Fruit fly (Drosophila melanogaster) whole organism, embryonic: ENCODE measurements around the gene lin-28.

Source experiments
- Ada2b ChIP-seq: fragments of 200-800 bp; sonication (Bioruptor generic); IDR thresholded peaks from 2 replicates; pipeline ENCODE4 v1.3.6; 2022; ENCODE audit warnings: missing biosample characterization, missing genetic modification characterization
- CG10274 ChIP-seq: fragments of 200-800 bp; sonication (Bioruptor generic); optimal IDR thresholded peaks from 3 replicates; lab custom pipeline; 2017; ENCODE audit warnings: missing biosample characterization, mild to moderate bottlenecking, missing genetic modification characterization
- CG10431 ChIP-seq: fragments of 200-800 bp; sonication (Bioruptor generic); optimal IDR thresholded peaks from 3 replicates; lab custom pipeline; 2018; ENCODE audit warnings: missing biosample characterization, mild to moderate bottlenecking, missing genetic modification characterization
- CG13775 ChIP-seq: fragments of 200-800 bp; sonication (Bioruptor generic); optimal IDR thresholded peaks from 3 replicates; lab custom pipeline; 2017; ENCODE audit warnings: missing biosample characterization, mild to moderate bottlenecking, missing genetic modification characterization
- CG14860 ChIP-seq: fragments of 200-800 bp; sonication (Bioruptor generic); IDR thresholded peaks from 3 replicates; pipeline ENCODE4 v1.3.6; 2022; ENCODE audit warnings: missing biosample characterization, missing genetic modification characterization; ENCODE audit not compliant: partially characterized antibody
- CG15269 ChIP-seq: fragments of 200-800 bp; sonication (Bioruptor generic); optimal IDR thresholded peaks from 2 replicates; lab custom pipeline; 2018; ENCODE audit warnings: missing biosample characterization, mild to moderate bottlenecking, missing genetic modification characterization, moderate library complexity
- CG17328 ChIP-seq: fragments of 200-800 bp; sonication (Bioruptor generic); IDR thresholded peaks from 2 replicates; pipeline ENCODE4 v1.3.6; 2022; ENCODE audit warnings: missing biosample characterization, missing genetic modification characterization
- CG18011 ChIP-seq: fragments of 200-800 bp; sonication (Bioruptor generic); optimal IDR thresholded peaks from 2 replicates; lab custom pipeline; 2017; ENCODE audit warnings: missing biosample characterization, missing genetic modification characterization, mild to moderate bottlenecking, moderate library complexity, missing genotype
- CG18599 ChIP-seq: fragments of 200-800 bp; sonication (Bioruptor generic); optimal IDR thresholded peaks from 3 replicates; lab custom pipeline; 2017; ENCODE audit warnings: missing biosample characterization, missing genetic modification characterization, mild to moderate bottlenecking, moderate library complexity, missing genetic modification reagents
- CG9609 ChIP-seq: fragments of 200-800 bp; sonication (Bioruptor generic); optimal IDR thresholded peaks from 3 replicates; lab custom pipeline; 2016; ENCODE audit warnings: missing biosample characterization, missing genetic modification characterization
- Deaf1 ChIP-seq: fragments of 200-800 bp; optimal IDR thresholded peaks from 3 replicates; lab custom pipeline; 2019; ENCODE audit warnings: missing biosample characterization, mild to moderate bottlenecking, missing genetic modification characterization, moderate library complexity
- Doc3 ChIP-seq: fragments of 200-800 bp; sonication (Bioruptor generic); IDR thresholded peaks from 3 replicates; pipeline ENCODE4 v1.3.6; 2022; ENCODE audit warnings: missing biosample characterization, missing genetic modification characterization; ENCODE audit not compliant: partially characterized antibody
- Drgx ChIP-seq: fragments of 200-800 bp; sonication (Bioruptor generic); IDR thresholded peaks from 2 replicates; pipeline ENCODE4 v1.3.6; 2022; ENCODE audit warnings: missing biosample characterization, missing genetic modification characterization
- Ets65A ChIP-seq: fragments of 200-800 bp; sonication (Bioruptor generic); peaks from one replicate; lab custom pipeline; 2016; ENCODE audit warnings: missing biosample characterization, missing genetic modification characterization
- Gsc ChIP-seq: fragments of 200-800 bp; sonication (Bioruptor generic); IDR thresholded peaks from 2 replicates; pipeline ENCODE4 v1.3.6; 2022; ENCODE audit warnings: missing biosample characterization, missing genetic modification characterization
- H15 ChIP-seq: fragments of 200-800 bp; sonication (Bioruptor generic); IDR thresholded peaks from 3 replicates; pipeline ENCODE4 v1.3.6; 2022; ENCODE audit warnings: missing biosample characterization, missing genetic modification characterization
- HLH4C ChIP-seq: fragments of 200-800 bp; sonication (Bioruptor generic); IDR thresholded peaks from 3 replicates; pipeline ENCODE4 v1.3.6; 2022; ENCODE audit warnings: missing biosample characterization, missing genetic modification characterization; ENCODE audit not compliant: partially characterized antibody
- Hand ChIP-seq: fragments of 200-800 bp; sonication (Bioruptor generic); optimal IDR thresholded peaks from 2 replicates; lab custom pipeline; 2017; ENCODE audit warnings: mild to moderate bottlenecking, missing biosample characterization, missing genetic modification reagents, missing genetic modification characterization
- Hmx ChIP-seq: fragments of 200-800 bp; sonication (Bioruptor generic); optimal IDR thresholded peaks from 2 replicates; lab custom pipeline; 2016; ENCODE audit warnings: missing biosample characterization, missing genetic modification characterization
- Max ChIP-seq: fragments of 200-800 bp; sonication (Bioruptor generic); optimal IDR thresholded peaks from 2 replicates; lab custom pipeline; 2016; ENCODE audit warnings: missing biosample characterization, mild to moderate bottlenecking, missing genetic modification characterization
- Mrtf ChIP-seq: fragments of 200-800 bp; sonication (Bioruptor generic); IDR thresholded peaks from 3 replicates; pipeline ENCODE4 v1.3.6; 2022; ENCODE audit warnings: missing biosample characterization, missing genetic modification characterization
- NFAT ChIP-seq: fragments of 200-800 bp; sonication (Bioruptor generic); IDR thresholded peaks from 2 replicates; pipeline ENCODE4 v1.3.6; 2022; ENCODE audit warnings: missing biosample characterization, missing genetic modification characterization
- Rx ChIP-seq: fragments of 200-800 bp; sonication (Bioruptor generic); IDR thresholded peaks from 2 replicates; pipeline ENCODE4 v1.3.6; 2022; ENCODE audit warnings: missing biosample characterization, missing genetic modification characterization
- Sox102F ChIP-seq: fragments of 200-800 bp; sonication (Bioruptor generic); optimal IDR thresholded peaks from 2 replicates; lab custom pipeline; 2018; ENCODE audit warnings: missing biosample characterization, mild to moderate bottlenecking, missing genetic modification characterization, moderate library complexity
- ara ChIP-seq: fragments of 200-800 bp; sonication (Bioruptor generic); IDR thresholded peaks from 2 replicates; pipeline ENCODE4 v1.3.6; 2022; ENCODE audit warnings: missing biosample characterization, missing genetic modification characterization
- ci ChIP-seq: fragments of 200-800 bp; sonication (Bioruptor generic); IDR thresholded peaks from 3 replicates; pipeline ENCODE4 v1.3.6; 2022; ENCODE audit warnings: missing biosample characterization, missing genetic modification characterization
- crc ChIP-seq: fragments of 200-800 bp; sonication (Bioruptor generic); optimal IDR thresholded peaks from 2 replicates; lab custom pipeline; 2016; ENCODE audit warnings: missing biosample characterization, missing genetic modification characterization
- grau ChIP-seq: fragments of 200-800 bp; optimal IDR thresholded peaks from 3 replicates; lab custom pipeline; 2019; ENCODE audit warnings: missing biosample characterization, mild to moderate bottlenecking, missing genetic modification characterization, moderate library complexity
- ham ChIP-seq: fragments of 200-800 bp; sonication (Bioruptor generic); IDR thresholded peaks from 2 replicates; pipeline ENCODE4 v1.3.6; 2022; ENCODE audit warnings: missing biosample characterization, missing genetic modification characterization
- lab ChIP-seq: fragments of 200-800 bp; sonication (Bioruptor generic); optimal IDR thresholded peaks from 3 replicates; lab custom pipeline; 2017; ENCODE audit warnings: missing biosample characterization, missing genetic modification characterization, mild to moderate bottlenecking, moderate library complexity, missing genetic modification reagents
- pfk ChIP-seq: fragments of 200-800 bp; sonication (Bioruptor generic); optimal IDR thresholded peaks from 2 replicates; lab custom pipeline; 2018; ENCODE audit warnings: missing biosample characterization, mild to moderate bottlenecking, missing genetic modification characterization, moderate library complexity
- scrt ChIP-seq: fragments of 200-800 bp; sonication (Bioruptor generic); optimal IDR thresholded peaks from 2 replicates; lab custom pipeline; 2018; ENCODE audit warnings: missing biosample characterization, mild to moderate bottlenecking, missing genetic modification characterization, moderate library complexity
- sr ChIP-seq: fragments of 200-800 bp; sonication (Bioruptor generic); IDR thresholded peaks from 3 replicates; pipeline ENCODE4 v1.3.6; 2022; ENCODE audit warnings: missing biosample characterization, missing genetic modification characterization

Gene lin-28

dm6 chr3L:5635237-5636025, 19.1 kb upstream of the lin-28 start:
- no peak for TF ChIP-seq Ada2b
- peak; percentile 5 for TF ChIP-seq Deaf1
- TF ChIP-seq CG10274 (GFP tag; lab: Kevin White, UChicago) = no peak
- no peak for TF ChIP-seq ci (GFP tag; lab: Robert Waterston, UW)
- no peak for TF ChIP-seq CG15269 (tag; lab: Kevin White, UChicago)
- TF ChIP-seq Rx (GFP tag; lab: Robert Waterston, UW) = no peak
- no peak for TF ChIP-seq CG9609 (GFP tag; lab: Kevin White, UChicago)
- TF ChIP-seq sr (GFP tag; lab: Robert Waterston, UW) = no peak
- no peak for TF ChIP-seq CG10431 (GFP tag; lab: Kevin White, UChicago)
- peak; percentile 26; the same call in 1 of the 2 replicates for TF ChIP-seq Drgx (GFP tag; lab: Robert Waterston, UW)
- TF ChIP-seq CG17328 = no peak
- no peak for TF ChIP-seq Ets65A
- TF ChIP-seq Sox102F (GFP tag; lab: Kevin White, UChicago) = no peak
- no peak for TF ChIP-seq Doc3 (GFP tag; lab: Robert Waterston, UW)

- TF ChIP-seq Gsc (GFP tag; lab: Robert Waterston, UW) (no peak), Drgx (GFP tag; lab: Robert Waterston, UW) (0 out of 2 replicates have a peak, but pooled peaks have one; percentile 30), crc (GFP tag; lab: Kevin White, UChicago) (no peak), CG18599 (GFP tag; lab: Kevin White, UChicago) (peak; percentile 21), scrt (no peak), Hand (GFP tag; lab: Kevin White, UChicago) (no peak), CG14860 (GFP tag; lab: Robert Waterston, UW) (no peak), grau (tag; lab: Kevin White, UChicago) (no peak), ham (GFP tag; lab: Robert Waterston, UW) (no peak), HLH4C (GFP tag; lab: Robert Waterston, UW) (no peak), lab (GFP tag; lab: Kevin White, UChicago) (no peak), pfk (GFP tag; lab: Kevin White, UChicago) (no peak)
Measured at dm6 chr3L:5637477-5637876, 17.0 kb upstream of the lin-28 start.

DNA sequence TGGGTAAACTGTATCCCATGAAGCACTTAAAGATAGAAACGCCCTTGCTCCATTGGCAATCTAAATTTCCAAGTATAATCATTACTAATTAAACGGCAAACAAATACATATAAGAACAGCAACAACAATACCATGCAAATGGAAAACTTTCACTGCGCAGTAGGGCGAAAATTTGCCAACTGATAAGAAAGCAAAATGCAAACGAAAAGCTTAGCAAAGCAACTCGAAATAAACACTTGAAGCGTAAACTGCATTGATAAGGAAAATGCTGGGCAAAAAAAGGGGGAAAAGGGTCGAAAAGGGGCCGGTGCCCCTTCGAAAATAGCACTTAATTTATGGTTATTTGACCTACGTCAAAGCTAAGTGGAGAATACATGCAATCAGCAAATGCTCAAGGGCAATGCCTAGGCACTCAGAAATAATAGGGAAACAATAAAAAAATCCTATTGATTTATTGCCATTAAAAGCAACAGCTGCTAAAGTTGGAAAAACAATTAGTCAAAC, 15.9 kb upstream of the lin-28 start:
- TF ChIP-seq NFAT (no peak), Max (GFP tag; lab: Kevin White, UChicago) (no peak), ara (GFP tag; lab: Robert Waterston, UW) (no peak), Mrtf (GFP tag; lab: Robert Waterston, UW) (no peak), CG13775 (no peak), CG9609 (GFP tag; lab: Kevin White, UChicago) (no peak), Hmx (GFP tag; lab: Kevin White, UChicago) (no peak)

DNA sequence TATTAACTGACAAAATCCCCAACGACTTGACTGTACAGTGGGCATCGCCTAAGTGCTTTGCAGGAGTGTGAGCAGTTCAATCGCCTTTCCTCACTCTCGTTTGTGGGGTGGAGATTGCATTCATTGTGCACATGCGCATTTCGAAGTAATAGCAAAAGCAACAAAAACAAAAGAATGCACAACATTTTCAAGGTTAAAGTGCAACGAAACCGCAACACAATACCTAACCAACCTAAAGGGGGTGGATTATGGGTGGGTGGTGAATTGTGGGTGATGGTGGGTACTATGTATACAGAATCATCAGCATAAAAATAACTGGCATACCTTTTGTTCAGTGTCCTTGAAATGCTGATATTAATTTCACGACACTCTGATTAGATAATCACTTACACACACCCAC, 15.0 kb upstream of the lin-28 start:
- TF ChIP-seq Ets65A (peak; percentile 52), H15 (GFP tag; lab: Robert Waterston, UW) (0 out of 3 replicates have a peak, but pooled peaks have one; percentile 26), CG18011 (GFP tag; lab: Kevin White, UChicago) (no peak), CG14860 (GFP tag; lab: Robert Waterston, UW) (0 out of 3 replicates have a peak, but pooled peaks have one; percentile 10)
